Fruit fly (Drosophila melanogaster) whole organism, embryonic: ENCODE data around the gene Dif.

Experiments used
- Bteb2 ChIP-seq: fragments of 200-800 bp; sonication (Bioruptor generic); optimal IDR thresholded peaks from 2 replicates; lab custom pipeline; 2016; ENCODE audit warnings: missing biosample characterization, missing genetic modification characterization
- CG1024 ChIP-seq: fragments of 200-800 bp; sonication (Bioruptor generic); IDR thresholded peaks from 2 replicates; pipeline ENCODE4 v1.3.6; 2022; ENCODE audit warnings: missing biosample characterization, missing genetic modification characterization
- CG10366 ChIP-seq: fragments of 200-800 bp; sonication (Bioruptor generic); IDR thresholded peaks from 2 replicates; pipeline ENCODE4 v1.3.6; 2022; ENCODE audit warnings: missing biosample characterization, missing genetic modification characterization
- CG10431 ChIP-seq: fragments of 200-800 bp; sonication (Bioruptor generic); optimal IDR thresholded peaks from 3 replicates; lab custom pipeline; 2018; ENCODE audit warnings: missing biosample characterization, mild to moderate bottlenecking, missing genetic modification characterization
- CG11247 ChIP-seq: fragments of 200-800 bp; sonication (Bioruptor generic); IDR thresholded peaks from 2 replicates; pipeline ENCODE4 v1.3.6; 2022; ENCODE audit warnings: missing biosample characterization, missing genetic modification characterization
- CG11456 ChIP-seq: fragments of 200-800 bp; sonication (Bioruptor generic); IDR thresholded peaks from 3 replicates; pipeline ENCODE4 v1.3.6; 2022; ENCODE audit warnings: missing biosample characterization, missing genetic modification characterization
- CG13624 ChIP-seq: fragments of 200-800 bp; sonication (Bioruptor generic); optimal IDR thresholded peaks from 2 replicates; lab custom pipeline; 2016; ENCODE audit warnings: missing biosample characterization, missing genetic modification characterization
- CG13775 ChIP-seq: fragments of 200-800 bp; sonication (Bioruptor generic); optimal IDR thresholded peaks from 3 replicates; lab custom pipeline; 2017; ENCODE audit warnings: missing biosample characterization, mild to moderate bottlenecking, missing genetic modification characterization
- CG13894 ChIP-seq: fragments of 200-800 bp; sonication (Bioruptor generic); optimal IDR thresholded peaks from 3 replicates; lab custom pipeline; 2018; ENCODE audit warnings: missing biosample characterization, mild to moderate bottlenecking, missing genetic modification characterization, moderate library complexity
- CG18599 ChIP-seq: fragments of 200-800 bp; sonication (Bioruptor generic); optimal IDR thresholded peaks from 3 replicates; lab custom pipeline; 2017; ENCODE audit warnings: missing biosample characterization, missing genetic modification characterization, mild to moderate bottlenecking, moderate library complexity, missing genetic modification reagents
- CG18764 ChIP-seq: fragments of 200-800 bp; sonication (Bioruptor generic); optimal IDR thresholded peaks from 3 replicates; lab custom pipeline; 2016; ENCODE audit warnings: missing biosample characterization, missing genetic modification characterization
- CG33213 ChIP-seq: fragments of 200-800 bp; sonication (Bioruptor generic); optimal IDR thresholded peaks from 3 replicates; lab custom pipeline; 2016; ENCODE audit warnings: missing biosample characterization, missing genetic modification characterization
- CG34376 ChIP-seq: fragments of 200-800 bp; sonication (Bioruptor generic); optimal IDR thresholded peaks from 2 replicates; lab custom pipeline; 2018; ENCODE audit warnings: missing biosample characterization, mild to moderate bottlenecking, missing genetic modification characterization
- CG6272 ChIP-seq: fragments of 200-800 bp; sonication (Bioruptor generic); IDR thresholded peaks from 2 replicates; pipeline ENCODE4 v1.3.6; 2022; ENCODE audit warnings: missing biosample characterization, missing genetic modification characterization
- CG7271 ChIP-seq: fragments of 200-800 bp; sonication (Bioruptor generic); optimal IDR thresholded peaks from 2 replicates; lab custom pipeline; 2018; ENCODE audit warnings: missing biosample characterization, mild to moderate bottlenecking, missing genetic modification characterization, moderate library complexity
- CG8765 ChIP-seq: fragments of 200-800 bp; sonication (Bioruptor generic); IDR thresholded peaks from 2 replicates; pipeline ENCODE4 v1.3.6; 2022; ENCODE audit warnings: missing biosample characterization, missing genetic modification characterization
- CG9215 ChIP-seq: fragments of 200-800 bp; sonication (Bioruptor generic); IDR thresholded peaks from 2 replicates; pipeline ENCODE4 v1.3.6; 2022; ENCODE audit warnings: missing biosample characterization, missing genetic modification characterization
- CG9609 ChIP-seq: fragments of 200-800 bp; sonication (Bioruptor generic); optimal IDR thresholded peaks from 3 replicates; lab custom pipeline; 2016; ENCODE audit warnings: missing biosample characterization, missing genetic modification characterization
- D19B ChIP-seq: fragments of 200-800 bp; sonication (Bioruptor generic); optimal IDR thresholded peaks from 2 replicates; lab custom pipeline; 2017; ENCODE audit warnings: missing biosample characterization, mild to moderate bottlenecking, missing genetic modification characterization
- Fer2 ChIP-seq: fragments of 200-800 bp; sonication (Bioruptor generic); optimal IDR thresholded peaks from 2 replicates; lab custom pipeline; 2018; ENCODE audit warnings: missing biosample characterization, mild to moderate bottlenecking, missing genetic modification characterization, moderate library complexity
- Hsf ChIP-seq: fragments of 200-800 bp; sonication (Bioruptor generic); optimal IDR thresholded peaks from 3 replicates; lab custom pipeline; 2016; ENCODE audit warnings: missing biosample characterization, missing genetic modification characterization
- Neu2 ChIP-seq: fragments of 200-800 bp; sonication (Bioruptor generic); optimal IDR thresholded peaks from 3 replicates; lab custom pipeline; 2016; ENCODE audit warnings: missing biosample characterization, missing genetic modification characterization, borderline replicate concordance
- Pdp1 ChIP-seq, 2 experiments: fragments of 200-800 bp; sonication (Bioruptor generic); optimal IDR thresholded peaks; 3 replicates each; lab custom pipeline; 2016; ENCODE audit warnings: missing biosample characterization in 2 of 2, missing genetic modification characterization in 2 of 2, mild to moderate bottlenecking in 1 of 2, moderate library complexity in 1 of 2
- Poxn ChIP-seq: fragments of 200-800 bp; sonication (Bioruptor generic); IDR thresholded peaks from 2 replicates; pipeline ENCODE4 v1.3.6; 2022; ENCODE audit warnings: missing biosample characterization, missing genetic modification characterization
- Ptx1 ChIP-seq: fragments of 200-800 bp; sonication (Bioruptor generic); IDR thresholded peaks from 2 replicates; pipeline ENCODE4 v1.3.6; 2022; ENCODE audit warnings: missing biosample characterization, missing genetic modification characterization
- Sox102F ChIP-seq: fragments of 200-800 bp; sonication (Bioruptor generic); optimal IDR thresholded peaks from 2 replicates; lab custom pipeline; 2018; ENCODE audit warnings: missing biosample characterization, mild to moderate bottlenecking, missing genetic modification characterization, moderate library complexity
- TFAM ChIP-seq: fragments of 200-800 bp; sonication (Bioruptor generic); optimal IDR thresholded peaks from 2 replicates; lab custom pipeline; 2017; ENCODE audit warnings: missing biosample characterization, missing genetic modification characterization, inconsistent platforms
- cato ChIP-seq: fragments of 200-800 bp; sonication (Bioruptor generic); optimal IDR thresholded peaks from 2 replicates; lab custom pipeline; 2016; ENCODE audit warnings: missing biosample characterization, missing genetic modification characterization, borderline replicate concordance
- ci ChIP-seq: fragments of 200-800 bp; sonication (Bioruptor generic); IDR thresholded peaks from 3 replicates; pipeline ENCODE4 v1.3.6; 2022; ENCODE audit warnings: missing biosample characterization, missing genetic modification characterization
- crp ChIP-seq, 2 experiments: fragments of 200-800 bp; sonication (Bioruptor generic); optimal IDR thresholded peaks; 2 replicates in 1 of 2; 3 replicates in 1 of 2; lab custom pipeline; 2017; ENCODE audit warnings: missing biosample characterization in 2 of 2, missing genetic modification characterization in 2 of 2, mild to moderate bottlenecking in 1 of 2, moderate library complexity in 1 of 2
- danr ChIP-seq: fragments of 200-800 bp; sonication (Bioruptor generic); IDR thresholded peaks from 2 replicates; pipeline ENCODE4 v1.3.6; 2022; ENCODE audit warnings: missing biosample characterization, missing genetic modification characterization
- dimm ChIP-seq: fragments of 200-800 bp; sonication (Bioruptor generic); IDR thresholded peaks from 2 replicates; pipeline ENCODE4 v1.3.6; 2022; ENCODE audit warnings: missing biosample characterization, missing genetic modification characterization
- dmrt99B ChIP-seq: fragments of 200-800 bp; sonication (Bioruptor generic); optimal IDR thresholded peaks from 2 replicates; lab custom pipeline; 2018; ENCODE audit warnings: missing biosample characterization, mild to moderate bottlenecking, missing genetic modification characterization, moderate library complexity
- eve ChIP-seq, 2 experiments: fragments of >200 bp; optimal IDR thresholded peaks; 2 replicates each; lab custom pipeline; 2017; ENCODE audit warnings: missing biosample characterization in 2 of 2, missing genetic modification characterization in 2 of 2
- fd102C ChIP-seq: fragments of 200-800 bp; sonication (Bioruptor generic); optimal IDR thresholded peaks from 2 replicates; lab custom pipeline; 2018; ENCODE audit warnings: missing biosample characterization, mild to moderate bottlenecking, missing genetic modification characterization, moderate library complexity
- fd3F ChIP-seq: fragments of 200-800 bp; sonication (Bioruptor generic); optimal IDR thresholded peaks from 2 replicates; lab custom pipeline; 2018; ENCODE audit warnings: missing biosample characterization, mild to moderate bottlenecking, missing genetic modification characterization, moderate library complexity
- ftz-f1 ChIP-seq: fragments of 200-800 bp; sonication (Bioruptor generic); optimal IDR thresholded peaks from 2 replicates; lab custom pipeline; 2016; ENCODE audit warnings: missing biosample characterization, missing genetic modification characterization
- gsb ChIP-seq: fragments of 200-800 bp; sonication (Bioruptor generic); IDR thresholded peaks from 2 replicates; pipeline ENCODE4 v1.3.6; 2022; ENCODE audit warnings: missing biosample characterization, missing genetic modification characterization
- hb ChIP-seq: fragments of 200-800 bp; sonication (Bioruptor generic); IDR thresholded peaks from 3 replicates; pipeline ENCODE4 v1.3.6; 2022; ENCODE audit warnings: missing biosample characterization, missing genetic modification characterization; ENCODE audit not compliant: partially characterized antibody
- her ChIP-seq: fragments of 200-800 bp; sonication (Bioruptor generic); optimal IDR thresholded peaks from 2 replicates; lab custom pipeline; 2016; ENCODE audit warnings: missing biosample characterization, missing genetic modification characterization
- hkb ChIP-seq, 2 experiments: fragments of 200-800 bp in 1 of 2; fragments of >200 bp in 1 of 2; sonication (Bioruptor generic) in 1 of 2; IDR thresholded peaks in 1 of 2; optimal IDR thresholded peaks in 1 of 2; 2 replicates each; pipeline versions ENCODE4 v1.3.6 to Lab custom; 2017 to 2022; ENCODE audit warnings: missing biosample characterization in 1 of 2, missing genetic modification characterization in 1 of 2
- lab ChIP-seq: fragments of 200-800 bp; sonication (Bioruptor generic); optimal IDR thresholded peaks from 3 replicates; lab custom pipeline; 2017; ENCODE audit warnings: missing biosample characterization, missing genetic modification characterization, mild to moderate bottlenecking, moderate library complexity, missing genetic modification reagents
- sd ChIP-seq: fragments of 200-800 bp; sonication (Bioruptor generic); optimal IDR thresholded peaks from 3 replicates; lab custom pipeline; 2018; ENCODE audit warnings: missing biosample characterization, mild to moderate bottlenecking, missing genetic modification characterization, moderate library complexity
- sug ChIP-seq: fragments of 200-800 bp; optimal IDR thresholded peaks from 2 replicates; lab custom pipeline; 2019; ENCODE audit warnings: missing biosample characterization, mild to moderate bottlenecking, missing genetic modification characterization, moderate library complexity
- tin ChIP-seq: fragments of 200-800 bp; sonication (Bioruptor generic); optimal IDR thresholded peaks from 3 replicates; lab custom pipeline; 2016; ENCODE audit warnings: missing biosample characterization, missing genetic modification characterization
- usp ChIP-seq: fragments of >200 bp; optimal IDR thresholded peaks from 2 replicates; lab custom pipeline; 2017; ENCODE audit warnings: missing biosample characterization, missing genetic modification characterization
- vfl ChIP-seq: fragments of 200-800 bp; sonication (Bioruptor generic); optimal IDR thresholded peaks from 2 replicates; lab custom pipeline; 2016; ENCODE audit warnings: missing biosample characterization, missing genetic modification characterization
- vvl ChIP-seq: fragments of 200-800 bp; sonication (Bioruptor generic); IDR thresholded peaks from 2 replicates; pipeline ENCODE4 v1.3.6; 2022; ENCODE audit warnings: missing biosample characterization, missing genetic modification characterization

Dif gene

dm6 chr2L:17465915-17466677 lies 33.1 kb upstream of the Dif start (continued):
- TF ChIP-seq eve (GFP tag; optimal IDR thresholded peaks at IDR 0.05; lab: Kevin White, UChicago): peak in 1 of 2 experiments; percentile 93
- TF ChIP-seq Hsf (GFP tag; lab: Kevin White, UChicago): peak; percentile 84
- peak; percentile 70 for TF ChIP-seq CG33213
- TF ChIP-seq dmrt99B (tag; lab: Kevin White, UChicago): peak; percentile 90
- TF ChIP-seq CG7271: peak; percentile 62
- TF ChIP-seq dimm (GFP tag; lab: Robert Waterston, UW): peak; percentile 62; the same call in 1 of the 2 replicates
- peak; percentile 85 for TF ChIP-seq Ptx1 (GFP tag; lab: Robert Waterston, UW)
- TF ChIP-seq tin (GFP tag; lab: Kevin White, UChicago): peak; percentile 81
- TF ChIP-seq CG6272 (GFP tag; lab: Robert Waterston, UW): peak; percentile 30; the same call in 1 of the 2 replicates
- no peak for TF ChIP-seq ftz-f1 (GFP tag; lab: Kevin White, UChicago)
- TF ChIP-seq CG11456 (GFP tag; lab: Robert Waterston, UW): peak; percentile 67; the same call in 1 of the 3 replicates
- TF ChIP-seq her: peak; percentile 66
- TF ChIP-seq sug (tag; lab: Kevin White, UChicago): no peak
- peak; percentile 55 for TF ChIP-seq fd3F (GFP tag; lab: Kevin White, UChicago)
- peak; percentile 88 for TF ChIP-seq CG18599 (GFP tag; lab: Kevin White, UChicago)
- TF ChIP-seq usp (GFP tag; lab: Kevin White, UChicago): no peak
- peak; percentile 70 for TF ChIP-seq cato (GFP tag; lab: Kevin White, UChicago)
- peak; percentile 75 for TF ChIP-seq CG1024 (GFP tag; lab: Robert Waterston, UW)
- TF ChIP-seq TFAM (GFP tag; lab: Kevin White, UChicago): peak; percentile 4
- TF ChIP-seq Fer2: peak; percentile 43
- TF ChIP-seq CG9215 (GFP tag; lab: Robert Waterston, UW): peak; percentile 48; the same call in 1 of the 2 replicates
- no peak for TF ChIP-seq Poxn (GFP tag; lab: Robert Waterston, UW)
- peak; percentile 87 for TF ChIP-seq lab (GFP tag; lab: Kevin White, UChicago)
- peak; percentile 77 for TF ChIP-seq CG13624 (GFP tag; lab: Kevin White, UChicago)
- no peak for TF ChIP-seq Neu2 (GFP tag; lab: Kevin White, UChicago)
- peak; percentile 38 for TF ChIP-seq D19B (GFP tag; lab: Kevin White, UChicago)
- TF ChIP-seq Pdp1 (GFP tag; optimal IDR thresholded peaks at IDR 0.05; lab: Kevin White, UChicago): peak; percentile 82 to 83
- TF ChIP-seq sd: no peak
- TF ChIP-seq gsb (GFP tag; lab: Robert Waterston, UW): peak; percentile 57; the same call in 1 of the 2 replicates
- peak; percentile 73 for TF ChIP-seq CG13775 (GFP tag; lab: Kevin White, UChicago)
- no peak for TF ChIP-seq CG13894
- TF ChIP-seq Bteb2: peak; percentile 70
- TF ChIP-seq CG10431 (GFP tag; lab: Kevin White, UChicago): peak; percentile 46
- no peak for TF ChIP-seq fd102C
- TF ChIP-seq hb (GFP tag; lab: Robert Waterston, UW): no peak
- peak in 1 of 2 experiments; percentile 45 for TF ChIP-seq crp (GFP tag; optimal IDR thresholded peaks at IDR 0.05; lab: Kevin White, UChicago)
- peak; percentile 90 for TF ChIP-seq vvl
- TF ChIP-seq hkb (optimal IDR thresholded peaks at IDR 0.05; lab: Kevin White, UChicago): no peak
- peak; percentile 87 for TF ChIP-seq hkb (GFP tag; IDR thresholded peaks at IDR 0.05; lab: Robert Waterston, UW)
- TF ChIP-seq CG8765 (GFP tag; lab: Robert Waterston, UW): peak; percentile 36; the same call in 1 of the 2 replicates
- peak; percentile 68 for TF ChIP-seq CG18764 (GFP tag; lab: Kevin White, UChicago)
- peak; percentile 30 for TF ChIP-seq CG34376 (GFP tag; lab: Kevin White, UChicago)
- peak; percentile 84 for TF ChIP-seq CG9609
- TF ChIP-seq ci (GFP tag; lab: Robert Waterston, UW): peak; percentile 92
- peak; percentile 90 for TF ChIP-seq Sox102F (GFP tag; lab: Kevin White, UChicago)
- no peak for TF ChIP-seq vfl (GFP tag; lab: Kevin White, UChicago)
- TF ChIP-seq CG11247 (GFP tag; lab: Robert Waterston, UW): peak; percentile 47; the same call in 1 of the 2 replicates
- TF ChIP-seq CG10366 (GFP tag; lab: Robert Waterston, UW): peak; percentile 74
- peak; percentile 62 for TF ChIP-seq danr (GFP tag; lab: Robert Waterston, UW)
